Fruit fly (Drosophila melanogaster): Measurements from ENCODE around the gene bif.

The bif gene

dm6 chrX:11658181-11658842, 20.5 kb upstream of the bif start (continued):
- TF ChIP-seq CG12769 (tag; optimal IDR thresholded peaks at IDR 0.05) (no peak), CG17829 (tag; optimal IDR thresholded peaks at IDR 0.05) (peak; percentile 16), Doc2 (GFP tag; IDR thresholded peaks at IDR 0.05) (no peak), fru (optimal IDR thresholded peaks at IDR 0.05) (no peak), ATbp (GFP tag; optimal IDR thresholded peaks at IDR 0.05) (peak; percentile 24), CG9437 (GFP tag; optimal IDR thresholded peaks at IDR 0.05) (no peak), Ssrp (tag; optimal IDR thresholded peaks at IDR 0.05) (peak; percentile 43)

dm6 chrX:11659080-11659479, 19.7 kb upstream of the bif start:
- TF ChIP-seq Elba2 (GFP tag; optimal IDR thresholded peaks at IDR 0.05) (no peak), CG15011 (GFP tag; optimal IDR thresholded peaks at IDR 0.05) (no peak), Gug (GFP tag; IDR thresholded peaks at IDR 0.05) (peak; percentile 30; the same call in 1 of the 4 replicates), CG18764 (GFP tag; optimal IDR thresholded peaks at IDR 0.05) (peak; percentile 25), Rfx (GFP tag; IDR thresholded peaks at IDR 0.05) (peak; percentile 27; the same call in 1 of the 2 replicates), CG17385 (GFP tag; optimal IDR thresholded peaks at IDR 0.05) (peak; percentile 39), esg (GFP tag; conservative IDR thresholded peaks at IDR 0.05) (peak; percentile 35), Poxn (GFP tag; IDR thresholded peaks at IDR 0.05) (no peak), CG9215 (GFP tag; IDR thresholded peaks at IDR 0.05) (0 out of 2 replicates have a peak, but pooled peaks have one; percentile 24), Spps (tag; optimal IDR thresholded peaks at IDR 0.05) (peak; percentile 33), CG6254 (GFP tag; optimal IDR thresholded peaks at IDR 0.05) (peak; percentile 10), Hr78 (GFP tag; optimal IDR thresholded peaks at IDR 0.05) (peak in 1 of 2 experiments; percentile 42), onecut (GFP tag; IDR thresholded peaks at IDR 0.05) (no peak), CG1529 (GFP tag; optimal IDR thresholded peaks at IDR 0.05) (peak; percentile 38), CG33213 (GFP tag; optimal IDR thresholded peaks at IDR 0.05) (no peak), CG11560 (tag; IDR thresholded peaks at IDR 0.05) (0 out of 3 replicates have a peak, but pooled peaks have one; percentile 28), HLH4C (GFP tag; IDR thresholded peaks at IDR 0.05; ENCODE audit: partially characterized antibody) (no peak), ATbp (GFP tag; optimal IDR thresholded peaks at IDR 0.05) (peak; percentile 49), Chrac-16 (GFP tag; optimal IDR thresholded peaks at IDR 0.05) (peak; percentile 22), CG11504 (tag; optimal IDR thresholded peaks at IDR 0.05) (peak; percentile 77), da (GFP tag; optimal IDR thresholded peaks at IDR 0.05) (no peak), CG2678 (tag; optimal IDR thresholded peaks at IDR 0.05) (peak; percentile 70), tap (tag; optimal IDR thresholded peaks at IDR 0.05) (peak; percentile 41), prd (optimal IDR thresholded peaks at IDR 0.05) (no peak), prd (GFP tag; IDR thresholded peaks at IDR 0.05) (peak; percentile 61; the same call in 1 of the 3 replicates), wor (GFP tag; IDR thresholded peaks at IDR 0.05) (peak; percentile 26; the same call in 1 of the 2 replicates), sc (optimal IDR thresholded peaks at IDR 0.05) (no peak), sc (GFP tag; optimal IDR thresholded peaks at IDR 0.05) (peak; percentile 20), Xrp1 (GFP tag; IDR thresholded peaks at IDR 0.05) (peak; percentile 65), CG2202 (tag; optimal IDR thresholded peaks at IDR 0.05) (no peak), CG14441 (GFP tag; IDR thresholded peaks at IDR 0.05) (0 out of 2 replicates have a peak, but pooled peaks have one; percentile 18), gem (tag; optimal IDR thresholded peaks at IDR 0.05) (peak; percentile 77), Eip74EF (GFP tag; optimal IDR thresholded peaks at IDR 0.05) (peak in 1 of 2 experiments; percentile 40), ewg (GFP tag; optimal IDR thresholded peaks at IDR 0.05) (peak; percentile 24), Fer1 (GFP tag; optimal IDR thresholded peaks at IDR 0.05) (peak; percentile 31), zfh1 (GFP tag; IDR thresholded peaks at IDR 0.05) (0 out of 3 replicates have a peak, but pooled peaks have one; percentile 15), Nf-YC (tag; optimal IDR thresholded peaks at IDR 0.05) (peak; percentile 12), NC2β (GFP tag; optimal IDR thresholded peaks at IDR 0.05) (no peak), dpn (GFP tag; optimal IDR thresholded peaks at IDR 0.05) (peak in 1 of 2 experiments; percentile 22), ssp (GFP tag; IDR thresholded peaks at IDR 0.05) (peak; percentile 37; the same call in 1 of the 2 replicates), D (optimal IDR thresholded peaks at IDR 0.05) (no peak), D (GFP tag; optimal IDR thresholded peaks at IDR 0.05) (peak; percentile 7), bowl (GFP tag; IDR thresholded peaks at IDR 0.05) (no peak)

Data from whole organism, embryonic.